Worm (Caenorhabditis elegans) whole organism, young adult: ENCODE data around the gene exos-7.

ENCODE experiments used
- B0019.2 ChIP-seq: fragments of 200-800 bp; sonication (Bioruptor generic); conservative IDR thresholded peaks from 2 replicates; pipeline ENCODE4 v1.3.6; 2022; ENCODE audit warnings: missing genetic modification reagents, missing genetic modification characterization, missing compliant biosample characterization
- B0336.3 ChIP-seq: fragments of 200-800 bp; sonication (Bioruptor generic); IDR thresholded peaks from 2 replicates; pipeline ENCODE4 v1.3.6; 2022; ENCODE audit warnings: missing genetic modification characterization, missing compliant biosample characterization
- C17E4.6 ChIP-seq: fragments of 200-800 bp; sonication (Bioruptor generic); IDR thresholded peaks from 2 replicates; pipeline ENCODE4 v1.3.6; 2022; ENCODE audit warnings: missing genetic modification reagents, missing genetic modification characterization, missing compliant biosample characterization
- F22D6.2 ChIP-seq: sonication (generic microtip); optimal IDR thresholded peaks from 2 replicates; lab custom pipeline; 2016; ENCODE audit warnings: mild to moderate bottlenecking, missing genetic modification characterization, missing compliant biosample characterization
- F33H1.4 ChIP-seq: fragments of 200-800 bp; sonication (Bioruptor generic); IDR thresholded peaks from 2 replicates; pipeline ENCODE4 v1.3.6; 2022; ENCODE audit warnings: missing genetic modification reagents, missing genetic modification characterization, missing compliant biosample characterization
- F37B4.10 ChIP-seq: fragments of 200-800 bp; sonication (Bioruptor generic); IDR thresholded peaks from 2 replicates; pipeline ENCODE4 v1.3.6; 2022; ENCODE audit warnings: missing genetic modification characterization, missing compliant biosample characterization
- F57C9.4 ChIP-seq: sonication (generic microtip); optimal IDR thresholded peaks from 2 replicates; lab custom pipeline; 2017; ENCODE audit warnings: mild to moderate bottlenecking, missing genetic modification characterization, missing compliant biosample characterization
- Y53F4B.3 ChIP-seq: fragments of 200-800 bp; sonication (Bioruptor generic); IDR thresholded peaks from 2 replicates; pipeline ENCODE4 v1.3.6; 2022; ENCODE audit warnings: missing genetic modification reagents, missing genetic modification characterization, missing compliant biosample characterization
- Y56A3A.18 ChIP-seq: fragments of 200-800 bp; sonication (Bioruptor generic); IDR thresholded peaks from 2 replicates; pipeline ENCODE4 v1.3.6; 2022; ENCODE audit warnings: missing genetic modification reagents, missing genetic modification characterization, missing compliant biosample characterization
- Y79H2A.3 ChIP-seq: fragments of 200-800 bp; sonication (Bioruptor generic); conservative IDR thresholded peaks from 2 replicates; pipeline ENCODE4 v1.3.6; 2022; ENCODE audit warnings: missing genetic modification reagents, missing genetic modification characterization, missing compliant biosample characterization
- Y95B8A.8 ChIP-seq: fragments of 200-800 bp; sonication (Bioruptor generic); IDR thresholded peaks from 2 replicates; pipeline ENCODE4 v1.3.6; 2022; ENCODE audit warnings: missing genetic modification reagents, missing genetic modification characterization, missing compliant biosample characterization
- ama-1 ChIP-seq, 3 experiments: fragments of 150-350 bp in 1 of 3; sonication (generic microtip) in 2 of 3; optimal IDR thresholded peaks; 2 replicates each; lab custom pipeline; 2014 to 2018; ENCODE audit warnings: missing biosample characterization in 2 of 3, missing genetic modification characterization in 2 of 3, missing genetic modification reagents in 2 of 3
- attf-6 ChIP-seq: fragments of 200-800 bp; sonication (Bioruptor generic); IDR thresholded peaks from 2 replicates; pipeline ENCODE4 v1.3.6; 2022; ENCODE audit warnings: missing genetic modification reagents, missing genetic modification characterization, missing compliant biosample characterization
- bed-1 ChIP-seq: fragments of 200-800 bp; sonication (Bioruptor generic); IDR thresholded peaks from 2 replicates; pipeline ENCODE4 v1.3.6; 2022; ENCODE audit warnings: missing genetic modification reagents, missing genetic modification characterization, missing compliant biosample characterization
- bed-2 ChIP-seq: fragments of 200-800 bp; sonication (Bioruptor generic); IDR thresholded peaks from 2 replicates; pipeline ENCODE4 v1.3.6; 2022; ENCODE audit warnings: missing genetic modification reagents, missing genetic modification characterization, missing compliant biosample characterization
- dpff-1 ChIP-seq: sonication (generic microtip); optimal IDR thresholded peaks from 2 replicates; lab custom pipeline; 2017; ENCODE audit warnings: mild to moderate bottlenecking, missing genetic modification characterization, missing compliant biosample characterization
- egl-18 ChIP-seq: fragments of 200-800 bp; sonication (Bioruptor generic); IDR thresholded peaks from 2 replicates; pipeline ENCODE4 v1.3.6; 2022; ENCODE audit warnings: missing genetic modification reagents, missing genetic modification characterization, missing compliant biosample characterization
- egrh-3 ChIP-seq: fragments of 200-800 bp; sonication (Bioruptor generic); IDR thresholded peaks from 2 replicates; pipeline ENCODE4 v1.3.6; 2022; ENCODE audit warnings: missing genetic modification reagents, missing genetic modification characterization, missing compliant biosample characterization
- ekl-4 ChIP-seq: fragments of 200-800 bp; sonication (Bioruptor generic); IDR thresholded peaks from 2 replicates; pipeline ENCODE4 v1.3.6; 2022; ENCODE audit warnings: missing genetic modification reagents, missing genetic modification characterization, missing compliant biosample characterization
- fkh-3 ChIP-seq: sonication (generic microtip); optimal IDR thresholded peaks from 2 replicates; lab custom pipeline; 2016; ENCODE audit warnings: mild to moderate bottlenecking, missing genetic modification characterization, missing compliant biosample characterization
- him-1 ChIP-seq: sonication (generic microtip); optimal IDR thresholded peaks from 2 replicates; lab custom pipeline; 2016; ENCODE audit warnings: missing genotype, missing genetic modification reagents, missing genetic modification characterization, missing compliant biosample characterization
- hmg-1.2 ChIP-seq: fragments of 200-800 bp; sonication (Bioruptor generic); IDR thresholded peaks from 2 replicates; pipeline ENCODE4 v1.3.6; 2022; ENCODE audit warnings: missing genetic modification reagents, missing genetic modification characterization, missing compliant biosample characterization
- hsf-1 ChIP-seq: fragments of 200-800 bp; sonication (Bioruptor generic); IDR thresholded peaks from 2 replicates; pipeline ENCODE4 v1.3.6; 2022; ENCODE audit warnings: missing genetic modification reagents, missing genetic modification characterization, missing compliant biosample characterization
- let-607 ChIP-seq, 2 experiments: fragments of 200-800 bp in 1 of 2; sonication (Bioruptor generic) in 1 of 2; sonication (generic microtip) in 1 of 2; optimal IDR thresholded peaks; 2 replicates each; lab custom pipeline; 2016 to 2018; ENCODE audit warnings: mild to moderate bottlenecking in 2 of 2, missing compliant biosample characterization in 2 of 2, missing genetic modification characterization in 2 of 2, moderate library complexity in 2 of 2, missing genotype in 1 of 2
- lin-26 ChIP-seq: fragments of 200-800 bp; sonication (Bioruptor generic); IDR thresholded peaks from 2 replicates; pipeline ENCODE4 v1.3.6; 2022; ENCODE audit warnings: missing genetic modification reagents, missing genetic modification characterization, missing compliant biosample characterization
- lin-40 ChIP-seq: sonication (generic microtip); optimal IDR thresholded peaks from 2 replicates; lab custom pipeline; 2016; ENCODE audit warnings: missing genetic modification characterization, mild to moderate bottlenecking, missing compliant biosample characterization, missing genotype, missing genetic modification reagents
- lsl-1 ChIP-seq: fragments of 200-800 bp; sonication (Bioruptor generic); optimal IDR thresholded peaks from 2 replicates; lab custom pipeline; 2018; ENCODE audit warnings: mild to moderate bottlenecking, missing genetic modification characterization, moderate library complexity, missing compliant biosample characterization
- lsy-27 ChIP-seq: sonication (generic microtip); optimal IDR thresholded peaks from 2 replicates; lab custom pipeline; 2017; ENCODE audit warnings: missing genetic modification characterization, mild to moderate bottlenecking, missing compliant biosample characterization, antibody characterized with exemption, missing genotype, borderline replicate concordance; ENCODE audit not compliant: insufficient read depth
- madf-10 ChIP-seq: sonication (generic microtip); optimal IDR thresholded peaks from 2 replicates; lab custom pipeline; 2016; ENCODE audit warnings: mild to moderate bottlenecking, missing genetic modification characterization, missing compliant biosample characterization
- mcd-1 ChIP-seq: fragments of 200-800 bp; sonication (Bioruptor generic); IDR thresholded peaks from 2 replicates; pipeline ENCODE4 v1.3.6; 2022; ENCODE audit warnings: missing genetic modification reagents, missing genetic modification characterization, missing compliant biosample characterization
- nfyb-1 ChIP-seq: fragments of 200-800 bp; sonication (Bioruptor generic); IDR thresholded peaks from 2 replicates; pipeline ENCODE4 v1.3.6; 2022; ENCODE audit warnings: missing genetic modification reagents, missing genetic modification characterization, missing compliant biosample characterization
- nhr-120 ChIP-seq: fragments of 200-800 bp; sonication (Bioruptor generic); IDR thresholded peaks from 2 replicates; pipeline ENCODE4 v1.3.6; 2022; ENCODE audit warnings: missing genetic modification characterization, missing compliant biosample characterization
- nhr-27 ChIP-seq: fragments of 200-800 bp; sonication (Bioruptor generic); optimal IDR thresholded peaks from 2 replicates; lab custom pipeline; 2018; ENCODE audit warnings: mild to moderate bottlenecking, missing genetic modification characterization, moderate library complexity, missing compliant biosample characterization
- pha-4 ChIP-seq: fragments of 150-350 bp; sonication (generic microtip); optimal IDR thresholded peaks from 2 replicates; lab custom pipeline; 2014; ENCODE audit warnings: missing biosample characterization, missing genetic modification reagents, missing genetic modification characterization
- sea-2 ChIP-seq: fragments of 200-800 bp; sonication (Bioruptor generic); IDR thresholded peaks from 2 replicates; pipeline ENCODE4 v1.3.6; 2022; ENCODE audit warnings: missing genetic modification characterization, missing compliant biosample characterization
- snpc-1.1 ChIP-seq: sonication (generic microtip); optimal IDR thresholded peaks from 2 replicates; lab custom pipeline; 2017; ENCODE audit warnings: missing genetic modification characterization, mild to moderate bottlenecking, missing compliant biosample characterization, antibody characterized with exemption, moderate library complexity, missing genotype, missing genetic modification reagents; ENCODE audit not compliant: insufficient read depth
- snpc-3.4 ChIP-seq: sonication (generic microtip); optimal IDR thresholded peaks from 2 replicates; lab custom pipeline; 2017; ENCODE audit warnings: missing genetic modification characterization, mild to moderate bottlenecking, missing compliant biosample characterization, antibody characterized with exemption, moderate library complexity, missing genotype, missing genetic modification reagents
- tbx-9 ChIP-seq: sonication (generic microtip); optimal IDR thresholded peaks from 2 replicates; lab custom pipeline; 2016; ENCODE audit warnings: borderline replicate concordance, missing genetic modification characterization, inconsistent platforms, missing compliant biosample characterization
- unc-130 ChIP-seq: sonication (generic microtip); optimal IDR thresholded peaks from 2 replicates; lab custom pipeline; 2016; ENCODE audit warnings: missing genetic modification reagents, missing genetic modification characterization, missing compliant biosample characterization
- zfh-2 ChIP-seq: fragments of 200-800 bp; sonication (Bioruptor generic); conservative IDR thresholded peaks from 2 replicates; pipeline ENCODE4 v1.3.6; 2022; ENCODE audit warnings: missing genetic modification reagents, missing genetic modification characterization, missing compliant biosample characterization
- zim-3 ChIP-seq: sonication (generic microtip); optimal IDR thresholded peaks from 2 replicates; lab custom pipeline; 2017; ENCODE audit warnings: mild to moderate bottlenecking, missing genetic modification characterization, moderate library complexity, missing compliant biosample characterization
- ztf-25 ChIP-seq: fragments of 200-800 bp; sonication (Bioruptor generic); IDR thresholded peaks from 2 replicates; pipeline ENCODE4 v1.3.6; 2022; ENCODE audit warnings: missing genetic modification reagents, missing genetic modification characterization, missing compliant biosample characterization
- ztf-3 ChIP-seq: fragments of 200-800 bp; sonication (Bioruptor generic); optimal IDR thresholded peaks from 2 replicates; lab custom pipeline; 2018; ENCODE audit warnings: mild to moderate bottlenecking, missing genetic modification characterization, missing compliant biosample characterization
- ztf-6 ChIP-seq: fragments of 200-800 bp; sonication (Bioruptor generic); IDR thresholded peaks from 2 replicates; pipeline ENCODE4 v1.3.6; 2022; ENCODE audit warnings: missing genetic modification reagents, missing genetic modification characterization, missing compliant biosample characterization

exos-7 gene

DNA sequence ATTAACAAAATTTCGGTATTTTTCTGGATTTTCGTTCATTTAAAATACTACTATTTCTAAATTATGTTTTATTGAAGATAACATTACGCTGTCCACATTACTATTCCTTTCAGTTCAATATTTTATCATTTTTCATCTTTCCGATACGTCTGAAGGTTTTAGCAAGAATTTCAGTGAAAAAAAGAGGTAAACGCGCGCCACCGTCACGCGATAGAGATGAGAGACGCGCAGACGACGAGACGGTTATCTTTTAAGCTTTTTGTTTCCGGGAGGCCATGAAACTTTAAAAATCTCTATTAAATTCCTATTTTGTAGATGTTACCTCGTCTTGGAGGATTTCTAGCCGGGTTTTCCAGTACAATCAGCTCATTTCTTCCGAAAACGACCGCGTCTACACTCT, 900 bp upstream of the exos-7 start, which contains the start of gene mrps-12 (continued):
- no peak for TF ChIP-seq hsf-1 (GFP tag; lab: Robert Waterston, UW)
- no peak for TF ChIP-seq ztf-6 (GFP tag; lab: Robert Waterston, UW)
- peak; percentile 23 for TF ChIP-seq snpc-3.4
- TF ChIP-seq nfyb-1 (GFP tag; lab: Robert Waterston, UW): no peak
- TF ChIP-seq madf-10 (tag; lab: Kevin White, UChicago): no peak
- no peak for TF ChIP-seq Y56A3A.18 (GFP tag; lab: Robert Waterston, UW)
- TF ChIP-seq pha-4 (tag; lab: Kevin White, UChicago): no peak
- no peak for TF ChIP-seq nhr-27
- no peak for TF ChIP-seq B0019.2 (GFP tag; lab: Robert Waterston, UW)
- no peak for TF ChIP-seq F37B4.10 (GFP tag; lab: Robert Waterston, UW)
- 0 out of 2 replicates have a peak, but pooled peaks have one; percentile 19 for TF ChIP-seq ztf-25 (GFP tag; lab: Robert Waterston, UW)
- no peak for TF ChIP-seq attf-6 (GFP tag; lab: Robert Waterston, UW)
- TF ChIP-seq zim-3 (tag; lab: Kevin White, UChicago): no peak
- TF ChIP-seq F33H1.4 (GFP tag; lab: Robert Waterston, UW): no peak
- TF ChIP-seq C17E4.6 (GFP tag; lab: Robert Waterston, UW): no peak
- TF ChIP-seq tbx-9: no peak
- no peak for TF ChIP-seq fkh-3
- TF ChIP-seq egl-18 (GFP tag; lab: Robert Waterston, UW): no peak
- TF ChIP-seq lsl-1: no peak
- peak; percentile 90 for TF ChIP-seq hmg-1.2
- no peak for TF ChIP-seq lin-40
- TF ChIP-seq lin-26 (GFP tag; lab: Robert Waterston, UW): no peak
- peak; percentile 20; the same call in 1 of the 2 replicates for TF ChIP-seq sea-2 (GFP tag; lab: Robert Waterston, UW)
- TF ChIP-seq let-607 (tag; optimal IDR thresholded peaks at IDR 0.05; lab: Kevin White, UChicago): no peak
- no peak for TF ChIP-seq bed-2 (GFP tag; lab: Robert Waterston, UW)
- TF ChIP-seq mcd-1 (GFP tag; lab: Robert Waterston, UW): peak; percentile 51
- TF ChIP-seq, all 124 proteins: peak for 8

DNA sequence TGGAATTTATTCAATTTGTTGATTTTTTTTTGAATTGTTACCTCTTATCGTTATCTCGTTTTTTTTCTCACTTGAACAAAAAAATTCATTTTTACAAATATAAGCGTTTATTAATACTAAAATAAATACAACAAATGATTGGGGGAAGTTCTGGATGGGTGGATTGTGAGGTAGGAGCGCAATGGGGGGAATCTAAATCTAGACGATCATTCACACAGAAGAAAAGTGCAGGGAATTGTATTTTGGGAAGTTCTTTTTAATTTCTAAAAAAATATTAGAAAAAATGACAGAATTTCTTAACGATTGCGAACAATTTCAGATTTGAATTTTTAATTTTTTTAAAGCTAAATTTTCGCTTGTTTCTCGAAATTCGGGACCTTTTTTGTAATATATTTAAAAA, 2.8 kb downstream of the exos-7 start:
- TF ChIP-seq hsf-1 (GFP tag; lab: Robert Waterston, UW) (peak; percentile 58; the same call in 1 of the 2 replicates), unc-130 (GFP tag; lab: Kevin White, UChicago) (peak; percentile 2), ama-1 (optimal IDR thresholded peaks at IDR 0.05; lab: Kevin White, UChicago) (no peak), ama-1 (GFP tag; optimal IDR thresholded peaks at IDR 0.05; lab: Kevin White, UChicago) (peak in 1 of 2 experiments; percentile 47), him-1 (peak; percentile 50), Y95B8A.8 (GFP tag; lab: Robert Waterston, UW) (0 out of 2 replicates have a peak, but pooled peaks have one; percentile 13), B0336.3 (GFP tag; lab: Robert Waterston, UW) (peak; percentile 27; the same call in 1 of the 2 replicates), lin-26 (GFP tag; lab: Robert Waterston, UW) (0 out of 2 replicates have a peak, but pooled peaks have one; percentile 12), Y53F4B.3 (no peak), ztf-3 (no peak), ekl-4 (GFP tag; lab: Robert Waterston, UW) (0 out of 2 replicates have a peak, but pooled peaks have one; percentile 27), zim-3 (tag; lab: Kevin White, UChicago) (peak; percentile 18), F57C9.4 (no peak)

DNA sequence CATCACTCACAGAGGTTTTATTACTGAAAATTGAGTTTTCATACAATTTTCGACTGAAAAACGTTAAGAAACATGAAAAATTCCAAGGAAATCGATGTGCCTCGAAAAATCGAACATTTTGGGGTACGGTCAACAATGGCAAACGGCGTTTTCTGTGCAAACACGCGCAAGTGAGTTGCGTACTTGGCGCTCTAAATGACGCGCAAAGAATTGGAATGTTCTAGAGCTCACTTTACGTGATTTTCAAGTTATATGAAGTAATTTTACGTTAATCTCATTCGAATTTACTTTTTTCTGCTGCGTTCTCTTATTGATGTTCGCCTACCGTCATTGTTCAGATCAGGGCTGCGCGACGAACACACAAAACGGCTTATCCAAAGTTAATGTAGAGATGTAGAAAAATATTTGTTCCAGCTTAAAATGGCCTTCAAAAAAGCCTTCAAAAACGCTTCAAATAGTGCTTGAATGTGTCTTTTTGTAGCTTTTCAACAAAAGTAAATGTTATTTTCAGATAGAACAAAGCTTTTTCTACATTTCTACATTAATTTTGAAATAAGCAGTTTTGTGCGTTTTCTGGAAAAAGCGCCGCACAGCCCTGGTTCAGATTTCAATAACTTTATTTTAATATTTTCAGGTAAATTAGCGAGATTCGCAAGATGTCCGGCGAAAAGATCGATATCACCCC, 7.0 kb downstream of the exos-7 start, which contains the start of the genes F31D4.2 and fkb-6:
Gene F31D4.2, minus strand, starts transcription at position 23 of the 685 bp plus-strand sequence.
Gene fkb-6, plus strand, starts transcription at position 635 of the 685 bp plus-strand sequence.
- TF ChIP-seq dpff-1 (tag; lab: Kevin White, UChicago) (no peak), egrh-3 (GFP tag; lab: Robert Waterston, UW) (0 out of 2 replicates have a peak, but pooled peaks have one; percentile 4), zim-3 (tag; lab: Kevin White, UChicago) (no peak), nhr-120 (GFP tag; lab: Robert Waterston, UW) (no peak), bed-1 (GFP tag; lab: Robert Waterston, UW) (no peak), F33H1.4 (GFP tag; lab: Robert Waterston, UW) (0 out of 2 replicates have a peak, but pooled peaks have one; percentile 7), snpc-1.1 (tag; lab: Kevin White, UChicago) (peak; percentile 18), ztf-25 (GFP tag; lab: Robert Waterston, UW) (no peak), Y53F4B.3 (no peak), lsy-27 (tag; lab: Kevin White, UChicago) (no peak), Y79H2A.3 (no peak), him-1 (no peak), zfh-2 (no peak), F22D6.2 (tag; lab: Kevin White, UChicago) (no peak)
